Worm (Caenorhabditis elegans): ENCODE measurements around the gene C49F5.3.

Gene C49F5.3

ce11 chrX:12001600-12001999 lies 18.2 kb upstream of the C49F5.3 start:
- TF ChIP-seq lin-39 (tag; optimal IDR thresholded peaks at IDR 0.05) (no peak), zag-1 (tag; optimal IDR thresholded peaks at IDR 0.05) (no peak), pqm-1 (tag; optimal IDR thresholded peaks at IDR 0.05) (peak; percentile 2), sea-2 (GFP tag; optimal IDR thresholded peaks at IDR 0.05) (no peak), fkh-10 (GFP tag; optimal IDR thresholded peaks at IDR 0.05) (no peak), nhr-12 (tag; optimal IDR thresholded peaks at IDR 0.05) (no peak), nhr-77 (tag; optimal IDR thresholded peaks at IDR 0.05) (no peak), elt-2 (tag; optimal IDR thresholded peaks at IDR 0.05) (peak; percentile 67)

ce11 chrX:11999573-11999972 lies 16.1 kb upstream of the C49F5.3 start:
- TF ChIP-seq R02D3.7 (tag; optimal IDR thresholded peaks at IDR 0.05) (no peak), elt-2 (tag; optimal IDR thresholded peaks at IDR 0.05) (peak; percentile 45), zag-1 (tag; optimal IDR thresholded peaks at IDR 0.05) (no peak), lin-15B (tag; optimal IDR thresholded peaks at IDR 0.05) (no peak), hmg-11 (tag; optimal IDR thresholded peaks at IDR 0.05) (no peak), elt-3 (tag; optimal IDR thresholded peaks at IDR 0.05) (no peak), pqm-1 (tag; optimal IDR thresholded peaks at IDR 0.05) (peak; percentile 36), egl-27 (tag; optimal IDR thresholded peaks at IDR 0.05) (no peak)

DNA sequence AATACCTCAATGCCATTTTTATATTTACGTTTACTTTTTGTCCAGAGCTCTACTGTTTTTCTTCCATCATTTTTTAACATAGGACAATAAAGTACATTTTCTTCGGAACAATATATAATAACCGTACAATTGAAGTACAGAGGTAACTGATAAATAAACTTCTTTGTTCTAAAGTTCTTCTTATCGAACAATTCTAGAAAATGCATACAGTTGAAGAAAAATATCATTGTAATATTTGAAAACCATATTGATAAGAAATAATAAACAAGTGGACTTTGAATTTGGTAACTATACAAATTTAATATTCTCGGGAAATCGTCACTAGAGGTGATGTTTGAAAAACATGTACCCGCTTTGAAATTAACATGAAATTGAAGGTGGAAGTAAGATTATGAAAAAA lies 13.2 kb upstream of the C49F5.3 start:
- TF ChIP-seq elt-2 (tag; optimal IDR thresholded peaks at IDR 0.05) (peak; percentile 32), hmg-11 (tag; optimal IDR thresholded peaks at IDR 0.05) (no peak), pqm-1 (tag; optimal IDR thresholded peaks at IDR 0.05) (peak; percentile 66), pha-4 (tag; optimal IDR thresholded peaks at IDR 0.05) (peak; percentile 42)

- TF ChIP-seq daf-12 (tag; optimal IDR thresholded peaks at IDR 0.05) = no peak
- TF ChIP-seq unc-62 (GFP tag; optimal IDR thresholded peaks at IDR 0.05) = no peak
- TF ChIP-seq ama-1 (optimal IDR thresholded peaks at IDR 0.05) = no peak
- TF ChIP-seq tbx-2 (tag; optimal IDR thresholded peaks at IDR 0.05) = no peak
- TF ChIP-seq zag-1 (tag; optimal IDR thresholded peaks at IDR 0.05) = no peak
- TF ChIP-seq nhr-67 (tag; optimal IDR thresholded peaks at IDR 0.05) = no peak
- TF ChIP-seq unc-39 (tag; optimal IDR thresholded peaks at IDR 0.05) = no peak
- no peak for TF ChIP-seq sea-2 (GFP tag; optimal IDR thresholded peaks at IDR 0.05)
- no peak for TF ChIP-seq mdl-1 (tag; optimal IDR thresholded peaks at IDR 0.05)
These were observed 11.1 kb upstream of the C49F5.3 start, which contains the start of gene C49F5.7 for ce11 chrX:11994484-11994883. TSS of gene C49F5.7 (plus strand) at chrX:11994784.

DNA sequence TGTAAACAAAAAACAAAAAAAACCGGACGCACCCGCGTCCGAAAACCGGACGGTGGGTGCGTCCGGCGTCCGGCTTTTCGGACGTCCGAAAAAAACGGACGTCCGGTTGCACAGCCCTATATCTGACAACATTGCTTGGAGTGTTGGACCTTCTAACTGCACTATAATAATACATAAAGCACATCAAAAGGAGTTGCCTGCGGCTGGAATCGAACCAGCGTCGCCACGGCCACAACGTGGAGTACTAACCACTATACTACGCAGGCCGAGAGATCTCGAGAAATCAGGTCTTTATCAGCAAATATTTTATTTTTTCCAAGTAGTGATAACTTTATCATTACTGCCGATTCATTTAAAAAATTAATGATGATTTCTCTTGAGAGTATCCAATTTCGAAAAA lies 9.9 kb upstream of the C49F5.3 start:
- no peak for TF ChIP-seq nhr-67 (tag; optimal IDR thresholded peaks at IDR 0.05)
- TF ChIP-seq elt-2 (tag; optimal IDR thresholded peaks at IDR 0.05) = peak; percentile 12
- no peak for TF ChIP-seq pqm-1 (tag; optimal IDR thresholded peaks at IDR 0.05)
- TF ChIP-seq ceh-82 (tag; optimal IDR thresholded peaks at IDR 0.05) = no peak
- TF ChIP-seq nfya-1 (tag; optimal IDR thresholded peaks at IDR 0.05; ENCODE audit: insufficient read depth) = no peak
- TF ChIP-seq tbx-2 (tag; optimal IDR thresholded peaks at IDR 0.05) = no peak

- TF ChIP-seq nhr-11 (tag; optimal IDR thresholded peaks at IDR 0.05) (no peak), ceh-9 (tag; optimal IDR thresholded peaks at IDR 0.05) (no peak), elt-3 (tag; optimal IDR thresholded peaks at IDR 0.05) (no peak), nfya-1 (tag; optimal IDR thresholded peaks at IDR 0.05; ENCODE audit: insufficient read depth) (peak; percentile 47)
These were observed 9.4 kb upstream of the C49F5.3 start for ce11 chrX:11992778-11993177.

DNA sequence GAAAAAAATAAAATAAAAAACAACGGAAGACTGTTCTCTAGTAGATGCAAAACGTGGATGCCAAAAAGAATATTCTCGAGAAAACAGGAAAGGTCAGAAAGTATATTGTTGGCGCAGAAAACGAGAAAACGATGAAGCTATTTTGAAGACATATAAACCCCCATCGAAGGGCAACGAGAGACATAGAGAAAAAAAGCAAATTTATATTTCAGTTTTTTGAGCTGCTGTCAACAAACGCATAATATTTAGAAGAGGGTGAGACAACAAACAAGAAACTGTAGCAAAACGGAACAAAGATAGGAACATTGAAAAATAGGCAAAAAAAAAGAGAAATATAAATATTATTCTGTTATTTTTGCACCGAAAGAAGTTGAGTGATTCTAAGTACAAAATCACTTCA lies 8.8 kb upstream of the C49F5.3 start:
- TF ChIP-seq elt-1 (tag; optimal IDR thresholded peaks at IDR 0.05) (no peak), zag-1 (tag; optimal IDR thresholded peaks at IDR 0.05) (no peak), nhr-25 (tag; optimal IDR thresholded peaks at IDR 0.05) (no peak), fos-1 (tag; optimal IDR thresholded peaks at IDR 0.05) (no peak), ztf-11 (tag; optimal IDR thresholded peaks at IDR 0.05) (no peak)

DNA sequence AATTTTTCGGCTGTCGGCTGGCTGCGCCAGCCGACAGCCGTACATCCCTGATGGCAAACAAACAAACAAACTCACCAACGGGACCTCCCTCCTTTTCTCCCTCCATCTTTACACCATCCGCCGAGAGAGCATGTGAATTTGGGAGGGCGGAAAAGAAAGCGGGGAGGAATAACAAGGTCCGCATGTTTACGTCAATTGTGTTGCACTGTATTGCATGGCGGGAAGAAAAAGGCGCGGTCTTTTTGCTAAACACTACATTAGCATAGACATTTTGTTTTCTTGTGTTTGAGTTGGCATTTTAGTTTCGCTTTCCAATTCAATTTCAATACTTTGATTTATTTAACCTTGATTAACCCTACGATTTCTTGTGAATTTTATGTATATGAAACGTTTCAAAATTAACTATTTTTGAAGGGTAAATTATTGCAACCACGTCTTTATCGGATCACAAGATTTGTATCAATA lies 4.5 kb upstream of the C49F5.3 start, which contains the start of gene C49F5.6:
TSS of gene C49F5.6 (plus strand) at position 415 of the 465 bp plus-strand sequence.
- TF ChIP-seq lin-39 (tag; optimal IDR thresholded peaks at IDR 0.05) = no peak
- TF ChIP-seq elt-3 (tag; optimal IDR thresholded peaks at IDR 0.05) = no peak
- no peak for TF ChIP-seq elt-1 (tag; optimal IDR thresholded peaks at IDR 0.05)
- TF ChIP-seq tbx-2 (tag; optimal IDR thresholded peaks at IDR 0.05) = no peak
- no peak for TF ChIP-seq nhr-77 (tag; optimal IDR thresholded peaks at IDR 0.05)
- TF ChIP-seq snpc-4 (tag; optimal IDR thresholded peaks at IDR 0.05) = no peak
- no peak for TF ChIP-seq nhr-23 (tag; optimal IDR thresholded peaks at IDR 0.05)
- TF ChIP-seq ceh-9 (tag; optimal IDR thresholded peaks at IDR 0.05) = no peak
- TF ChIP-seq nhr-43 (tag; optimal IDR thresholded peaks at IDR 0.05; ENCODE audit: poor library complexity, severe bottlenecking) = no peak
- TF ChIP-seq pha-4 (tag; optimal IDR thresholded peaks at IDR 0.05) = no peak
- no peak for TF ChIP-seq nhr-28 (tag; optimal IDR thresholded peaks at IDR 0.05)
- TF ChIP-seq egl-5 (tag; optimal IDR thresholded peaks at IDR 0.05) = no peak
- no peak for TF ChIP-seq lin-15B (tag; optimal IDR thresholded peaks at IDR 0.05)
- no peak for TF ChIP-seq nhr-11 (tag; optimal IDR thresholded peaks at IDR 0.05)
- no peak for TF ChIP-seq nfya-1 (tag; optimal IDR thresholded peaks at IDR 0.05; ENCODE audit: insufficient read depth)
- TF ChIP-seq ama-1 (optimal IDR thresholded peaks at IDR 0.05) = no peak
- no peak for TF ChIP-seq skn-1 (tag; optimal IDR thresholded peaks at IDR 0.05)

Data from whole organism, L3 larva.